Fruit fly (Drosophila melanogaster): ENCODE data around the gene CG13064.

CG13064 gene

DNA sequence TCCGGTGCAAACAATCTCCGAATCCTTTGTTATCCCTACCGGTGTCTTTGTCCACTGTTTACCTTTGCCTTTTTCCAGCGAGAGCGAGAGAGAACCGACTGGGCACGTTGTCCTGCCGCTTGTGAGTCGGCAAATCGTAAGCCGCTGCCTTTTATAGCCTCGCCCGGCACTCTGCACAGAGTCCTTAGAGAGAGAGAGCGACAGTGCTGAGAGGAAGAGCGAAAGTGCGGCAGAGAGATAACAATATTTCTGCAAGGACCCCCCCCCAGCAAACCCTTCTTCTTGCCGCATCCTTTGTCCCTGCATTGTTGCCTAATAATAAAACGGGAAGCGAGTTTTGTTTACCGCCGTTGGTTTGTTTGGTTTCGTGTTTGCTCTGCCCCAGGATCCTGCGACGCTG is 27.9 kb upstream of the CG13064 start, which contains the start of gene CG13055:
Gene CG13055, minus strand, starts transcription at position 101 of the 400 bp plus-strand sequence.
- TF ChIP-seq pan (optimal IDR thresholded peaks at IDR 0.05) (no peak), Dif (GFP tag; optimal IDR thresholded peaks at IDR 0.05; ENCODE audit: partially characterized antibody) (no peak), h (GFP tag; optimal IDR thresholded peaks at IDR 0.05) (no peak), lola (GFP tag; optimal IDR thresholded peaks at IDR 0.05) (no peak), Hr83 (GFP tag; optimal IDR thresholded peaks at IDR 0.05; ENCODE audit: poor library complexity, severe bottlenecking) (no peak), psq (GFP tag; optimal IDR thresholded peaks at IDR 0.05) (no peak), ey (GFP tag; optimal IDR thresholded peaks at IDR 0.05) (no peak), br (GFP tag; optimal IDR thresholded peaks at IDR 0.05) (no peak), sage (GFP tag; optimal IDR thresholded peaks at IDR 0.05) (no peak), Myc (optimal IDR thresholded peaks at IDR 0.05) (no peak), Jra (GFP tag; optimal IDR thresholded peaks at IDR 0.05) (no peak)

DNA sequence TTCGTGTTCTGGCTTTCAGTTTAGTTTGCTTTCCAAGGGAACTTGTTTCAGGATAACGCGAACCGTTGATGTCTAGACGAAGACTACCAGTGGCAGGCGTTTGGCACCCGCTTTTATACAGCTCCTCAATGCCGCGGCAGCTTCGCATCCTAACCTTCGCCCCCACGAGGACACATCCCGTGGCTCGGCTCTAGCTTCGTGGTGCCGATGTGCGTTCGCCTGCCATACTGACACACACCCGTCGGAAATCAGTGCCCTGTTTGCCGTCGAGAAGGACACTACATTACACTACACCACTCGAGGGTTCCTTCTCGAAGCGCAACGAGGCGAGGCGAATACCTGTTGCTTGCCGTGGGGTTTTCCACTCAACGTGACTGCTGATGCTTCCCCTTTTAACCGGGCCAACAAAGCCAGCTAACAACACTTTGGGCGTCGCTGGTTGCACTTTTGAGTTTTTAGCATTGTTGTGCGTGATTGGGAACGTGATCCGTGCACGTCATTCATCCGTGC is 23.0 kb upstream of the CG13064 start, which contains the start of gene CG13054:
Gene CG13054, minus strand, starts transcription at position 74 of the 510 bp plus-strand sequence.
- TF ChIP-seq Sp1 (GFP tag; optimal IDR thresholded peaks at IDR 0.05): no peak
- TF ChIP-seq sage (GFP tag; optimal IDR thresholded peaks at IDR 0.05): no peak
- no peak for TF ChIP-seq dsf (GFP tag; optimal IDR thresholded peaks at IDR 0.05; ENCODE audit: borderline replicate concordance)
- TF ChIP-seq pan (optimal IDR thresholded peaks at IDR 0.05): no peak
- no peak for TF ChIP-seq Dfd (GFP tag; optimal IDR thresholded peaks at IDR 0.05)
- no peak for TF ChIP-seq Jra (GFP tag; optimal IDR thresholded peaks at IDR 0.05)
- TF ChIP-seq usp (GFP tag; optimal IDR thresholded peaks at IDR 0.05): no peak
- TF ChIP-seq woc (GFP tag; optimal IDR thresholded peaks at IDR 0.05): no peak
- no peak for TF ChIP-seq Mio (GFP tag; optimal IDR thresholded peaks at IDR 0.05)
- TF ChIP-seq Dif (GFP tag; optimal IDR thresholded peaks at IDR 0.05; ENCODE audit: partially characterized antibody): no peak
- TF ChIP-seq Hr78 (GFP tag; optimal IDR thresholded peaks at IDR 0.05): no peak

DNA sequence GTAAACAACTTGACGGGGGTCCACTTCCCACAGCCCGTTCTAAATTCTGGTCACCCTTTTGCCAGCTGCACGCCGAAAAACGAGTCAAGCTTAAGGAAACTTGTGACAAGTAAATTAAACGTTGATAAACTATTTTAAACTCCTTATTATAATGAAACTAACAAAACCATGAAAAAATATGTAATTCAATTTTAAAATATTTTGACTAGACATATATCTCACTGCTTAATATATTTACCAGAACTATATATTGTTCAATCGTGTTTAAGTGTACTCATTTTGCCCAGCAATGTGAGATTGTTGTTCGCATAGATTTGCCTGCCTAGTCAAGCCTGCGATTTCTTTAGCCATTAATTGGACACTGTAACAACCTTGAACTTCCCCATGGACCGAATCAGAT is 20.7 kb upstream of the CG13064 start, which contains the start of gene CG13053:
Gene CG13053, minus strand, starts transcription at position 171 of the 400 bp plus-strand sequence.
- TF ChIP-seq OdsH (GFP tag; optimal IDR thresholded peaks at IDR 0.05) (no peak), Rel (GFP tag; optimal IDR thresholded peaks at IDR 0.05) (no peak), Rel (tag; optimal IDR thresholded peaks at IDR 0.05) (no peak)

DNA sequence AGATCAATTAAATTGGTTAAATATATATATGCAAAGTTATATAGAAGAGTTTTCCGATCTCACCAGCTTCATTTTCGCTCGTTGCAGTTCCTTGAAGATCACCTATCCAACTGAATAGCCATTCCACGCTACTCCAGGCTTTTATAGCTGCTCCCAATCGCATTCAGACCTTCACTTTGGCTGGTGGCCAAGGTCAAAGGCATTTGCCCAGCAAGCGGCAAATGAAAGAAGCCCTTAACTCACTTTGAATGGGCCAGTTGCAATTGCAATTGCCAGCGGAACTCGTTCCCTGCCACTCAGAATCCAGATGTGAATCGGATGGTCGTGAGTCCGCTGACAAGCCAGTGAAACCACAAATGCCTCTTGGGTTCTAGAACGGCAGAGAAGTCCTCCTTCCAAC is 18.7 kb upstream of the CG13064 start, which contains the start of gene CG34247:
Gene CG34247, minus strand, starts transcription at position 101 of the 400 bp plus-strand sequence.
- no peak for TF ChIP-seq Vsx2 (GFP tag; optimal IDR thresholded peaks at IDR 0.05; ENCODE audit: partially characterized antibody)
- TF ChIP-seq Abd-B (GFP tag; optimal IDR thresholded peaks at IDR 0.05): no peak
- no peak for TF ChIP-seq jim (GFP tag; optimal IDR thresholded peaks at IDR 0.05)
- TF ChIP-seq GATAd (GFP tag; optimal IDR thresholded peaks at IDR 0.05): no peak
- TF ChIP-seq sage (GFP tag; optimal IDR thresholded peaks at IDR 0.05): no peak
- no peak for TF ChIP-seq CrebA (GFP tag; optimal IDR thresholded peaks at IDR 0.05; ENCODE audit: borderline replicate concordance)
- no peak for TF ChIP-seq Jra (GFP tag; optimal IDR thresholded peaks at IDR 0.05)
- TF ChIP-seq fru (GFP tag; optimal IDR thresholded peaks at IDR 0.05): no peak
- no peak for TF ChIP-seq dmrt93B (GFP tag; optimal IDR thresholded peaks at IDR 0.05)
- TF ChIP-seq dl (GFP tag; optimal IDR thresholded peaks at IDR 0.05; ENCODE audit: insufficient read depth in 1 of 2, partially characterized antibody in 2 of 2): no peak
- TF ChIP-seq Dfd (GFP tag; optimal IDR thresholded peaks at IDR 0.05): no peak
- TF ChIP-seq brk (GFP tag; optimal IDR thresholded peaks at IDR 0.05): no peak
- TF ChIP-seq Mio (GFP tag; optimal IDR thresholded peaks at IDR 0.05): no peak
- TF ChIP-seq Myc (optimal IDR thresholded peaks at IDR 0.05): no peak
- TF ChIP-seq Hr83 (GFP tag; optimal IDR thresholded peaks at IDR 0.05; ENCODE audit: poor library complexity, severe bottlenecking): no peak
- TF ChIP-seq HLH106 (tag; optimal IDR thresholded peaks at IDR 0.05): no peak
- no peak for TF ChIP-seq dsf (GFP tag; optimal IDR thresholded peaks at IDR 0.05; ENCODE audit: borderline replicate concordance)
- TF ChIP-seq CG9705 (GFP tag; optimal IDR thresholded peaks at IDR 0.05): no peak
- no peak for TF ChIP-seq br (GFP tag; optimal IDR thresholded peaks at IDR 0.05)

DNA sequence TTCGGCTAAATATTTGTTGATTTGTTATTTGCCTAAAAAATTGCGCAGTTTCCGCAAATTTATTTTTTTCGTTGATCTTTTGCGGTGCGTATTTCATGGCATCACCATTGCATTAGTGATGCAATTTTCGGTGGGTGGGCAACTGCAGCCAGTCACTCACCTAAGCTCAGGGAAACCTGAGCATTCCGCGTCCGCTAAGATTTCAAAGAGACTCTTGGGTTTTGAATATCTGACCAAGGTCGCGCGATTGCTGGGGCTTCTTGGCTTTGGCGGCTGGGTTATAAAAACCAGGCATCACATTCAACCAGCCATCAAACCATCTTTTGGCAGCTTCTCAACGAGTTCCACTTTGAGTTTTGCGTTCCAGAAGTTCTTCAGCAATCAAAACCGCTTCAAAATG is 17.8 kb upstream of the CG13064 start, which contains the start of gene CG13071:
Gene CG13071, plus strand, starts transcription at position 301 of the 400 bp plus-strand sequence.
- no peak for TF ChIP-seq Myc (optimal IDR thresholded peaks at IDR 0.05)
- no peak for TF ChIP-seq Hnf4 (GFP tag; optimal IDR thresholded peaks at IDR 0.05)
- TF ChIP-seq woc (GFP tag; optimal IDR thresholded peaks at IDR 0.05): no peak
- TF ChIP-seq rgr (GFP tag; optimal IDR thresholded peaks at IDR 0.05): no peak
- no peak for TF ChIP-seq CG9705 (GFP tag; optimal IDR thresholded peaks at IDR 0.05)
- TF ChIP-seq usp (GFP tag; optimal IDR thresholded peaks at IDR 0.05): no peak
- no peak for TF ChIP-seq GATAd (GFP tag; optimal IDR thresholded peaks at IDR 0.05)
- TF ChIP-seq fru (GFP tag; optimal IDR thresholded peaks at IDR 0.05): no peak

All from whole organism, wandering third instar larva.